Worm (Caenorhabditis elegans) whole organism, young adult: Measurements from ENCODE around the gene ZK938.3.

Source experiments
- F22D6.2 ChIP-seq: sonication (generic microtip); optimal IDR thresholded peaks from 2 replicates; lab custom pipeline; 2016; ENCODE audit warnings: mild to moderate bottlenecking, missing genetic modification characterization, missing compliant biosample characterization
- F49E8.2 ChIP-seq: sonication (generic microtip); optimal IDR thresholded peaks from 3 replicates; lab custom pipeline; 2017; ENCODE audit warnings: missing genetic modification characterization, mild to moderate bottlenecking, missing compliant biosample characterization, antibody characterized with exemption, moderate library complexity; ENCODE audit not compliant: insufficient read depth
- K12H6.12 ChIP-seq: fragments of 200-800 bp; sonication (Bioruptor generic); optimal IDR thresholded peaks from 2 replicates; lab custom pipeline; 2018; ENCODE audit warnings: mild to moderate bottlenecking, missing genetic modification characterization, missing compliant biosample characterization
- egl-44 ChIP-seq: fragments of 200-800 bp; sonication (Bioruptor generic); IDR thresholded peaks from 2 replicates; pipeline ENCODE4 v1.3.6; 2022; ENCODE audit warnings: missing genetic modification reagents, missing genetic modification characterization, missing compliant biosample characterization
- snpc-4 ChIP-seq, 5 experiments: fragments of 150-350 bp in 1 of 5; sonication (generic microtip) in 4 of 5; optimal IDR thresholded peaks; 2 replicates each; lab custom pipeline; 2014 to 2018; ENCODE audit warnings: missing genetic modification characterization in 5 of 5, missing biosample characterization in 3 of 5, antibody characterized with exemption in 2 of 5, mild to moderate bottlenecking in 2 of 5, missing compliant biosample characterization in 2 of 5, missing genotype in 2 of 5, moderate library complexity in 2 of 5, missing genetic modification reagents in 1 of 5
- xnd-1 ChIP-seq: sonication (generic microtip); optimal IDR thresholded peaks from 2 replicates; lab custom pipeline; 2016; ENCODE audit warnings: missing genotype, missing genetic modification reagents, missing genetic modification characterization, missing compliant biosample characterization

DNA sequence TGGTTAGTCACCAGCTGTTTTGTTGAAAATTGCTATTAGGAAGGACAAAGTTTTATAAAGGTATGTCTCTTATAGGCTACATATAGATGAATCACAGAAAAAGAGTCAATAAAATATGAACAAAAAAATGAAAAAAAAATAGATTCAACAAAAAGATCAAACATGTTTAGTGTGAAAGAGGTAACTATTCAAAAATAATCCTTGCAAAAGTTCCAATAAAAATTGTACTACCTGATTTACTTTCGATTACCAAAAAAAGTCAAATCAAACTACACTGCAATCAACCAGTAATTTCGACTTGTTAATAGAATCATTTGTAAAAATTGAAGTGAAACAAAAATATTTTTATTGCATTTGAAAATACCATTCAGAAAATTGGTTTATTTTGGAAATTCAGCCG, 17.2 kb upstream of the ZK938.3 start, which contains the start of gene ZK938.10:
- TF ChIP-seq snpc-4 (GFP tag; optimal IDR thresholded peaks at IDR 0.05; lab: Kevin White, UChicago) (no peak), snpc-4 (tag; optimal IDR thresholded peaks at IDR 0.05; lab: Kevin White, UChicago) (no peak), F49E8.2 (no peak), K12H6.12 (tag; lab: Kevin White, UChicago) (no peak), F22D6.2 (tag; lab: Kevin White, UChicago) (no peak), xnd-1 (tag; lab: Kevin White, UChicago) (no peak), egl-44 (GFP tag; lab: Robert Waterston, UW) (no peak)
